Fruit fly (Drosophila melanogaster) whole organism, embryonic: ENCODE results near the gene Hsp60B.

ENCODE experiments used
- ATbp ChIP-seq: fragments of 200-800 bp; sonication (Bioruptor generic); optimal IDR thresholded peaks from 2 replicates; lab custom pipeline; 2017; ENCODE audit warnings: missing biosample characterization, mild to moderate bottlenecking, missing genetic modification characterization, missing genetic modification reagents
- Atf6 ChIP-seq: fragments of 200-800 bp; sonication (Bioruptor generic); IDR thresholded peaks from 2 replicates; pipeline ENCODE4 v1.3.6; 2022; ENCODE audit warnings: missing biosample characterization, missing genetic modification characterization
- Blimp-1 ChIP-seq: fragments of 200-800 bp; sonication (Bioruptor generic); optimal IDR thresholded peaks from 3 replicates; lab custom pipeline; 2018; ENCODE audit warnings: missing biosample characterization, missing genetic modification characterization, mild to moderate bottlenecking, moderate library complexity, missing genetic modification reagents
- CG10979 ChIP-seq: fragments of 200-800 bp; sonication (Bioruptor generic); optimal IDR thresholded peaks from 2 replicates; lab custom pipeline; 2018; ENCODE audit warnings: missing biosample characterization, mild to moderate bottlenecking, missing genetic modification characterization, moderate library complexity
- CG11247 ChIP-seq: fragments of 200-800 bp; sonication (Bioruptor generic); IDR thresholded peaks from 2 replicates; pipeline ENCODE4 v1.3.6; 2022; ENCODE audit warnings: missing biosample characterization, missing genetic modification characterization
- CG18262 ChIP-seq: fragments of 200-800 bp; optimal IDR thresholded peaks from 3 replicates; lab custom pipeline; 2019; ENCODE audit warnings: missing biosample characterization, mild to moderate bottlenecking, missing genetic modification characterization, moderate library complexity
- CG2678 ChIP-seq: fragments of 200-800 bp; sonication (Bioruptor generic); optimal IDR thresholded peaks from 3 replicates; lab custom pipeline; 2019; ENCODE audit warnings: missing biosample characterization, mild to moderate bottlenecking, missing genetic modification characterization, moderate library complexity
- CG2712 ChIP-seq: fragments of 200-800 bp; optimal IDR thresholded peaks from 3 replicates; lab custom pipeline; 2019; ENCODE audit warnings: missing biosample characterization, mild to moderate bottlenecking, missing genetic modification characterization, moderate library complexity
- CG30403 ChIP-seq: fragments of 200-800 bp; sonication (Bioruptor generic); optimal IDR thresholded peaks from 3 replicates; lab custom pipeline; 2016; ENCODE audit warnings: missing biosample characterization, missing genetic modification characterization
- CG32772 ChIP-seq: fragments of 200-800 bp; sonication (Bioruptor generic); IDR thresholded peaks from 2 replicates; pipeline ENCODE4 v1.3.6; 2022; ENCODE audit warnings: missing biosample characterization, missing genetic modification characterization
- CG4730 ChIP-seq: fragments of 200-800 bp; sonication (Bioruptor generic); IDR thresholded peaks from 2 replicates; pipeline ENCODE4 v1.3.6; 2022; ENCODE audit warnings: missing biosample characterization, missing genetic modification characterization
- CG6791 ChIP-seq: fragments of 200-800 bp; sonication (Bioruptor generic); IDR thresholded peaks from 3 replicates; pipeline ENCODE4 v1.3.6; 2022; ENCODE audit warnings: missing biosample characterization, missing genetic modification characterization; ENCODE audit not compliant: partially characterized antibody
- CG6854 ChIP-seq: fragments of 200-800 bp; sonication (Bioruptor generic); optimal IDR thresholded peaks from 3 replicates; lab custom pipeline; 2017; ENCODE audit warnings: missing biosample characterization, mild to moderate bottlenecking, missing genetic modification characterization
- CG9727 ChIP-seq: fragments of 200-800 bp; sonication (Bioruptor generic); optimal IDR thresholded peaks from 3 replicates; lab custom pipeline; 2017; ENCODE audit warnings: missing biosample characterization, mild to moderate bottlenecking, missing genetic modification characterization
- CG9876 ChIP-seq: fragments of 200-800 bp; sonication (Bioruptor generic); optimal IDR thresholded peaks from 2 replicates; lab custom pipeline; 2016; ENCODE audit warnings: missing biosample characterization, missing genetic modification characterization
- D19A ChIP-seq: fragments of 200-800 bp; optimal IDR thresholded peaks from 3 replicates; lab custom pipeline; 2019; ENCODE audit warnings: missing biosample characterization, mild to moderate bottlenecking, missing genetic modification characterization, moderate library complexity
- Dek ChIP-seq: fragments of 200-800 bp; sonication (Bioruptor generic); optimal IDR thresholded peaks from 3 replicates; lab custom pipeline; 2019; ENCODE audit warnings: missing biosample characterization, mild to moderate bottlenecking, missing genetic modification characterization, moderate library complexity
- Dip3 ChIP-seq: fragments of 200-800 bp; sonication (Bioruptor generic); optimal IDR thresholded peaks from 3 replicates; lab custom pipeline; 2016; ENCODE audit warnings: missing biosample characterization, missing genetic modification characterization
- E2f2 ChIP-seq: fragments of 200-800 bp; sonication (Bioruptor generic); IDR thresholded peaks from 2 replicates; pipeline ENCODE4 v1.3.6; 2022; ENCODE audit warnings: missing biosample characterization, missing genetic modification characterization
- Gsc ChIP-seq: fragments of 200-800 bp; sonication (Bioruptor generic); IDR thresholded peaks from 2 replicates; pipeline ENCODE4 v1.3.6; 2022; ENCODE audit warnings: missing biosample characterization, missing genetic modification characterization
- HHEX ChIP-seq: fragments of 200-800 bp; sonication (Bioruptor generic); optimal IDR thresholded peaks from 3 replicates; lab custom pipeline; 2017; ENCODE audit warnings: missing biosample characterization, mild to moderate bottlenecking, missing genetic modification characterization, missing genetic modification reagents
- HLH54F ChIP-seq: fragments of 200-800 bp; sonication (Bioruptor generic); optimal IDR thresholded peaks from 3 replicates; lab custom pipeline; 2016; ENCODE audit warnings: missing biosample characterization, missing genetic modification characterization
- Hr39 ChIP-seq: fragments of >200 bp; optimal IDR thresholded peaks from 2 replicates; lab custom pipeline; 2017
- Lpt ChIP-seq: fragments of >200 bp; optimal IDR thresholded peaks from 2 replicates; lab custom pipeline; 2018; ENCODE audit warnings: missing biosample characterization, missing genetic modification characterization
- Max ChIP-seq: fragments of 200-800 bp; sonication (Bioruptor generic); optimal IDR thresholded peaks from 2 replicates; lab custom pipeline; 2016; ENCODE audit warnings: missing biosample characterization, mild to moderate bottlenecking, missing genetic modification characterization
- Meics ChIP-seq: fragments of 200-800 bp; sonication (Bioruptor generic); optimal IDR thresholded peaks from 2 replicates; lab custom pipeline; 2017; ENCODE audit warnings: missing biosample characterization, mild to moderate bottlenecking, missing genetic modification characterization
- Nf-YC ChIP-seq: fragments of 200-800 bp; optimal IDR thresholded peaks from 3 replicates; lab custom pipeline; 2019; ENCODE audit warnings: missing biosample characterization, mild to moderate bottlenecking, missing genetic modification characterization, moderate library complexity
- Poxn ChIP-seq: fragments of 200-800 bp; sonication (Bioruptor generic); IDR thresholded peaks from 2 replicates; pipeline ENCODE4 v1.3.6; 2022; ENCODE audit warnings: missing biosample characterization, missing genetic modification characterization
- Ssrp ChIP-seq: fragments of 200-800 bp; sonication (Bioruptor generic); optimal IDR thresholded peaks from 2 replicates; lab custom pipeline; 2018; ENCODE audit warnings: missing biosample characterization, mild to moderate bottlenecking, missing genetic modification characterization, moderate library complexity
- Tbp ChIP-seq: fragments of >200 bp; optimal IDR thresholded peaks from 2 replicates; lab custom pipeline; 2018; ENCODE audit warnings: missing biosample characterization, missing genetic modification characterization
- bsh ChIP-seq, 2 experiments: fragments of 200-800 bp; sonication (Bioruptor generic); optimal IDR thresholded peaks; 2 replicates each; lab custom pipeline; 2017 to 2018; ENCODE audit warnings: mild to moderate bottlenecking in 2 of 2, missing biosample characterization in 2 of 2, missing genetic modification characterization in 2 of 2, moderate library complexity in 1 of 2
- caup ChIP-seq: fragments of 200-800 bp; sonication (Bioruptor generic); optimal IDR thresholded peaks from 3 replicates; lab custom pipeline; 2017; ENCODE audit warnings: missing biosample characterization, mild to moderate bottlenecking, missing genetic modification characterization, moderate library complexity; ENCODE audit not compliant: severe bottlenecking
- dati ChIP-seq: fragments of 200-800 bp; sonication (Bioruptor generic); IDR thresholded peaks from 2 replicates; pipeline ENCODE4 v1.3.6; 2022; ENCODE audit warnings: missing biosample characterization, missing genetic modification characterization
- dpn ChIP-seq, 2 experiments: fragments of 200-800 bp; sonication (Bioruptor generic); optimal IDR thresholded peaks; 3 replicates each; lab custom pipeline; 2016; ENCODE audit warnings: missing biosample characterization in 2 of 2, missing genetic modification characterization in 2 of 2
- esg ChIP-seq: fragments of 200-800 bp; sonication (Bioruptor generic); conservative IDR thresholded peaks from 2 replicates; pipeline ENCODE4 v1.3.6; 2022; ENCODE audit warnings: missing biosample characterization, missing genetic modification characterization
- fd102C ChIP-seq: fragments of 200-800 bp; sonication (Bioruptor generic); optimal IDR thresholded peaks from 2 replicates; lab custom pipeline; 2018; ENCODE audit warnings: missing biosample characterization, mild to moderate bottlenecking, missing genetic modification characterization, moderate library complexity
- fru ChIP-seq: fragments of >200 bp; optimal IDR thresholded peaks from 2 replicates; lab custom pipeline; 2017
- fu2 ChIP-seq: fragments of 200-800 bp; sonication (Bioruptor generic); optimal IDR thresholded peaks from 2 replicates; lab custom pipeline; 2016; ENCODE audit warnings: missing biosample characterization, missing genetic modification characterization
- gcm ChIP-seq: fragments of 200-800 bp; sonication (Bioruptor generic); optimal IDR thresholded peaks from 2 replicates; lab custom pipeline; 2019; ENCODE audit warnings: missing biosample characterization, mild to moderate bottlenecking, missing genetic modification characterization, moderate library complexity
- gem ChIP-seq: fragments of 200-800 bp; sonication (Bioruptor generic); optimal IDR thresholded peaks from 2 replicates; lab custom pipeline; 2019; ENCODE audit warnings: missing biosample characterization, mild to moderate bottlenecking, missing genetic modification characterization, moderate library complexity
- gt ChIP-seq: fragments of 200-800 bp; sonication (Bioruptor generic); IDR thresholded peaks from 2 replicates; pipeline ENCODE4 v1.3.6; 2022; ENCODE audit warnings: missing biosample characterization, missing genetic modification characterization
- insv ChIP-seq, 2 experiments: fragments of 200-800 bp; sonication (Bioruptor generic); optimal IDR thresholded peaks; 3 replicates each; lab custom pipeline; 2016 to 2018; ENCODE audit warnings: missing biosample characterization in 2 of 2, missing genetic modification characterization in 2 of 2
- ken ChIP-seq: fragments of 200-800 bp; sonication (Bioruptor generic); IDR thresholded peaks from 3 replicates; pipeline ENCODE4 v1.3.6; 2022; ENCODE audit warnings: missing biosample characterization, missing genetic modification characterization
- kni ChIP-seq: fragments of 200-800 bp; sonication (Bioruptor generic); optimal IDR thresholded peaks from 3 replicates; lab custom pipeline; 2017; ENCODE audit warnings: mild to moderate bottlenecking, missing biosample characterization, missing genetic modification reagents, missing genetic modification characterization
- nmo ChIP-seq: fragments of 200-800 bp; sonication (Bioruptor generic); optimal IDR thresholded peaks from 2 replicates; lab custom pipeline; 2018; ENCODE audit warnings: missing biosample characterization, mild to moderate bottlenecking, missing genetic modification characterization, moderate library complexity
- ro ChIP-seq: fragments of 200-800 bp; sonication (Bioruptor generic); IDR thresholded peaks from 2 replicates; pipeline ENCODE4 v1.3.6; 2022; ENCODE audit warnings: missing biosample characterization, missing genetic modification characterization
- seq ChIP-seq: fragments of 200-800 bp; sonication (Bioruptor generic); IDR thresholded peaks from 2 replicates; pipeline ENCODE4 v1.3.6; 2022; ENCODE audit warnings: missing biosample characterization, missing genetic modification characterization
- slou ChIP-seq: fragments of 200-800 bp; sonication (Bioruptor generic); optimal IDR thresholded peaks from 3 replicates; lab custom pipeline; 2016; ENCODE audit warnings: missing biosample characterization, missing genetic modification characterization
- slp2 ChIP-seq: fragments of 200-800 bp; sonication (Bioruptor generic); optimal IDR thresholded peaks from 2 replicates; lab custom pipeline; 2016; ENCODE audit warnings: missing biosample characterization, missing genetic modification characterization
- stwl ChIP-seq: fragments of 200-800 bp; sonication (Bioruptor generic); optimal IDR thresholded peaks from 3 replicates; lab custom pipeline; 2018; ENCODE audit warnings: missing biosample characterization, mild to moderate bottlenecking, missing genetic modification characterization, moderate library complexity
- wek ChIP-seq: fragments of 200-800 bp; sonication (Bioruptor generic); optimal IDR thresholded peaks from 3 replicates; lab custom pipeline; 2018; ENCODE audit warnings: missing biosample characterization, mild to moderate bottlenecking, missing genetic modification characterization, moderate library complexity
- wor ChIP-seq: fragments of 200-800 bp; sonication (Bioruptor generic); IDR thresholded peaks from 2 replicates; pipeline ENCODE4 v1.3.6; 2022; ENCODE audit warnings: missing biosample characterization, missing genetic modification characterization

Hsp60B gene

DNA sequence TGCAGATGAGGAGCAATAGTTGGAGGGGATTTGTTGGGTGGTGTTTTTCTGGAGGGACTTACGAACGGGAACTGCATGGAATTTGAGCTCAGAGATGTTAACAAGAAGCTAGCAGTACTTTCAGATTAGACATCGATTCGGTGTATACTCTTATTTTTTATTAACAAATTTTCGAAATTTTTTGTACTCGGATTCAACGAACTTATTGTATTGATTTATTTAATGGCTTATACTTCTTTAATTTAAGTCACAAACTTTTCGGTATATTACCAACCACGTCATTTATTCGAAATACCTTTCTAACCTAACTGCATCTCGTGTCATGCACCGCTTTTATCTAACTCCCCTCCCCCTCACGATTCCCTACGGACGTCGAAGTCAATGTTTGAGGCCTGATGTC is 22.9 kb upstream of the Hsp60B start:
- TF ChIP-seq dpn (GFP tag; optimal IDR thresholded peaks at IDR 0.05; lab: Kevin White, UChicago) (no peak), CG10979 (tag; lab: Kevin White, UChicago) (peak; percentile 8), CG2712 (tag; lab: Kevin White, UChicago) (peak; percentile 8), kni (no peak), ken (GFP tag; lab: Robert Waterston, UW) (0 out of 3 replicates have a peak, but pooled peaks have one; percentile 28), CG18262 (tag; lab: Kevin White, UChicago) (peak; percentile 19), seq (GFP tag; lab: Robert Waterston, UW) (no peak), fru (lab: Kevin White, UChicago) (no peak), Tbp (no peak), caup (GFP tag; lab: Kevin White, UChicago) (no peak), nmo (GFP tag; lab: Kevin White, UChicago) (peak; percentile 1), HHEX (GFP tag; lab: Kevin White, UChicago) (no peak), CG4730 (GFP tag; lab: Robert Waterston, UW) (no peak), HLH54F (GFP tag; lab: Kevin White, UChicago) (no peak), CG9727 (GFP tag; lab: Kevin White, UChicago) (no peak), CG30403 (GFP tag; lab: Kevin White, UChicago) (no peak), slp2 (no peak), CG6791 (no peak), gt (GFP tag; lab: Robert Waterston, UW) (no peak), stwl (tag; lab: Kevin White, UChicago) (no peak), Lpt (GFP tag; lab: Kevin White, UChicago) (no peak), dati (GFP tag; lab: Robert Waterston, UW) (no peak), ro (no peak), fd102C (GFP tag; lab: Kevin White, UChicago) (no peak), insv (GFP tag; optimal IDR thresholded peaks at IDR 0.05; lab: Kevin White, UChicago) (no peak), Hr39 (lab: Kevin White, UChicago) (no peak), CG6854 (GFP tag; lab: Kevin White, UChicago) (no peak), CG9876 (GFP tag; lab: Kevin White, UChicago) (no peak), bsh (GFP tag; optimal IDR thresholded peaks at IDR 0.05; lab: Kevin White, UChicago) (peak in 1 of 2 experiments; percentile 30), fu2 (GFP tag; lab: Kevin White, UChicago) (no peak), Dip3 (no peak), Atf6 (no peak), E2f2 (GFP tag; lab: Robert Waterston, UW) (no peak), Dek (tag; lab: Kevin White, UChicago) (no peak), Ssrp (tag; lab: Kevin White, UChicago) (no peak), Nf-YC (tag; lab: Kevin White, UChicago) (no peak), CG32772 (GFP tag; lab: Robert Waterston, UW) (no peak), wor (GFP tag; lab: Robert Waterston, UW) (no peak), ATbp (GFP tag; lab: Kevin White, UChicago) (peak; percentile 22), wek (no peak), Blimp-1 (GFP tag; lab: Kevin White, UChicago) (no peak), gcm (no peak), esg (GFP tag; lab: Robert Waterston, UW) (0 out of 2 replicates have a peak, but pooled peaks have one; percentile 16), Poxn (GFP tag; lab: Robert Waterston, UW) (no peak), gem (peak; percentile 37), CG2678 (tag; lab: Kevin White, UChicago) (no peak), Max (GFP tag; lab: Kevin White, UChicago) (no peak), Gsc (GFP tag; lab: Robert Waterston, UW) (no peak), D19A (tag; lab: Kevin White, UChicago) (peak; percentile 59), Meics (GFP tag; lab: Kevin White, UChicago) (no peak), slou (GFP tag; lab: Kevin White, UChicago) (no peak), CG11247 (GFP tag; lab: Robert Waterston, UW) (no peak)
